Worm (Caenorhabditis elegans) whole organism, late embryonic: Measurements from ENCODE around the gene ZC204.12.
"Not testable (repeated sequence)": the region's sequence is repeated elsewhere in the genome, so short reads cannot be mapped to it uniquely, and the experiment has no call there.

Source experiments
- C38D4.7 ChIP-seq: fragments of 200-800 bp; sonication (Bioruptor generic); optimal IDR thresholded peaks from 2 replicates; lab custom pipeline; 2018; ENCODE audit warnings: mild to moderate bottlenecking, missing genetic modification characterization, moderate library complexity, missing compliant biosample characterization
- ama-1 ChIP-seq: fragments of 150-350 bp; optimal IDR thresholded peaks from 2 replicates; lab custom pipeline; 2014
- ceh-48 ChIP-seq: sonication (generic microtip); optimal IDR thresholded peaks from 2 replicates; lab custom pipeline; 2016; ENCODE audit warnings: missing genetic modification characterization, inconsistent platforms, missing compliant biosample characterization
- ceh-9 ChIP-seq: sonication (generic microtip); optimal IDR thresholded peaks from 2 replicates; lab custom pipeline; 2016; ENCODE audit warnings: mild to moderate bottlenecking, missing genetic modification characterization, inconsistent platforms, missing compliant biosample characterization
- dmd-4 ChIP-seq: sonication (generic microtip); optimal IDR thresholded peaks from 2 replicates; lab custom pipeline; 2016; ENCODE audit warnings: borderline replicate concordance, missing genetic modification characterization, missing compliant biosample characterization
- eyg-1 ChIP-seq: sonication (generic microtip); optimal IDR thresholded peaks from 2 replicates; lab custom pipeline; 2016; ENCODE audit warnings: missing genotype, missing genetic modification characterization, missing compliant biosample characterization
- fkh-10 ChIP-seq: fragments of 150-350 bp; optimal IDR thresholded peaks from 2 replicates; lab custom pipeline; 2014; ENCODE audit warnings: missing biosample characterization, missing genetic modification reagents, missing genetic modification characterization
- pag-3 ChIP-seq: sonication (generic microtip); optimal IDR thresholded peaks from 2 replicates; lab custom pipeline; 2016; ENCODE audit warnings: missing compliant biosample characterization, missing genetic modification characterization, borderline replicate concordance
- pax-1 ChIP-seq: fragments of 150-350 bp; optimal IDR thresholded peaks from 2 replicates; lab custom pipeline; 2014; ENCODE audit warnings: missing biosample characterization, missing genetic modification characterization
- pha-4 ChIP-seq: fragments of 150-350 bp; optimal IDR thresholded peaks from 2 replicates; lab custom pipeline; 2018; ENCODE audit warnings: missing biosample characterization, missing genetic modification reagents, missing genetic modification characterization
- sox-2 ChIP-seq: fragments of 200-800 bp; sonication (Bioruptor generic); IDR thresholded peaks from 2 replicates; pipeline ENCODE4 v1.3.6; 2022; ENCODE audit warnings: missing genetic modification reagents, missing genetic modification characterization, missing compliant biosample characterization

ce11 chrII:1660888-1661287 is 3.8 kb upstream of the ZC204.12 start, which contains the start of gene ZC204.13:
- not testable (repeated sequence) for TF ChIP-seq C38D4.7 (GFP tag; lab: Kevin White, UChicago); ceh-9 (tag; lab: Kevin White, UChicago); ama-1 (lab: Kevin White, UChicago); pax-1 (tag; lab: Kevin White, UChicago); dmd-4 (tag; lab: Kevin White, UChicago); eyg-1; ceh-48 (tag; lab: Kevin White, UChicago); pag-3 (tag; lab: Kevin White, UChicago); sox-2 (GFP tag; lab: Robert Waterston, UW); pha-4 (tag; lab: Kevin White, UChicago); fkh-10 (GFP tag; lab: Kevin White, UChicago)
